Fruit fly (Drosophila melanogaster) whole organism, embryonic: ENCODE measurements around the gene brat.
A peak's percentile ranks its signal among the peaks of the same experiment; 100 is the strongest.

Experiments used
- Ada2b ChIP-seq: fragments of 200-800 bp; sonication (Bioruptor generic); IDR thresholded peaks from 2 replicates; pipeline ENCODE4 v1.3.6; 2022; ENCODE audit warnings: missing biosample characterization, missing genetic modification characterization
- B-H1 ChIP-seq: fragments of 200-800 bp; sonication (Bioruptor generic); IDR thresholded peaks from 3 replicates; pipeline ENCODE4 v1.3.6; 2022; ENCODE audit warnings: missing biosample characterization, missing genetic modification characterization
- CG13296 ChIP-seq: fragments of 200-800 bp; sonication (Bioruptor generic); optimal IDR thresholded peaks from 3 replicates; lab custom pipeline; 2018; ENCODE audit warnings: missing biosample characterization, mild to moderate bottlenecking, missing genetic modification characterization
- CG13424 ChIP-seq: fragments of 200-800 bp; sonication (Bioruptor generic); optimal IDR thresholded peaks from 2 replicates; lab custom pipeline; 2019; ENCODE audit warnings: missing biosample characterization, mild to moderate bottlenecking, missing genetic modification characterization, moderate library complexity
- CG13775 ChIP-seq: fragments of 200-800 bp; sonication (Bioruptor generic); optimal IDR thresholded peaks from 3 replicates; lab custom pipeline; 2017; ENCODE audit warnings: missing biosample characterization, mild to moderate bottlenecking, missing genetic modification characterization
- CG14667 ChIP-seq: fragments of 200-800 bp; sonication (Bioruptor generic); IDR thresholded peaks from 2 replicates; pipeline ENCODE4 v1.3.6; 2022; ENCODE audit warnings: missing biosample characterization, missing genetic modification characterization
- CG15479 ChIP-seq: fragments of 200-800 bp; sonication (Bioruptor generic); optimal IDR thresholded peaks from 3 replicates; lab custom pipeline; 2019; ENCODE audit warnings: missing biosample characterization, mild to moderate bottlenecking, missing genetic modification characterization, moderate library complexity
- CG15601 ChIP-seq: fragments of 200-800 bp; sonication (Bioruptor generic); optimal IDR thresholded peaks from 3 replicates; lab custom pipeline; 2019; ENCODE audit warnings: missing biosample characterization, mild to moderate bottlenecking, missing genetic modification characterization, moderate library complexity
- CG16815 ChIP-seq: fragments of 200-800 bp; sonication (Bioruptor generic); optimal IDR thresholded peaks from 3 replicates; lab custom pipeline; 2017; ENCODE audit warnings: missing biosample characterization, mild to moderate bottlenecking, missing genetic modification characterization
- CG17385 ChIP-seq: fragments of 200-800 bp; sonication (Bioruptor generic); optimal IDR thresholded peaks from 3 replicates; lab custom pipeline; 2018; ENCODE audit warnings: missing biosample characterization, mild to moderate bottlenecking, missing genetic modification characterization
- CG31224 ChIP-seq: fragments of 200-800 bp; sonication (Bioruptor generic); IDR thresholded peaks from 2 replicates; pipeline ENCODE4 v1.3.6; 2022; ENCODE audit warnings: missing biosample characterization, missing genetic modification characterization
- CG7372 ChIP-seq: fragments of 200-800 bp; sonication (Bioruptor generic); IDR thresholded peaks from 2 replicates; pipeline ENCODE4 v1.3.6; 2022; ENCODE audit warnings: missing biosample characterization, missing genetic modification characterization
- CG7556 ChIP-seq: fragments of 200-800 bp; sonication (Bioruptor generic); optimal IDR thresholded peaks from 2 replicates; lab custom pipeline; 2017; ENCODE audit warnings: missing biosample characterization, mild to moderate bottlenecking, missing genetic modification characterization
- CG7928 ChIP-seq: fragments of 200-800 bp; sonication (Bioruptor generic); optimal IDR thresholded peaks from 2 replicates; lab custom pipeline; 2017; ENCODE audit warnings: missing biosample characterization, mild to moderate bottlenecking, missing genetic modification characterization
- CG8765 ChIP-seq: fragments of 200-800 bp; sonication (Bioruptor generic); IDR thresholded peaks from 2 replicates; pipeline ENCODE4 v1.3.6; 2022; ENCODE audit warnings: missing biosample characterization, missing genetic modification characterization
- CG9215 ChIP-seq: fragments of 200-800 bp; sonication (Bioruptor generic); IDR thresholded peaks from 2 replicates; pipeline ENCODE4 v1.3.6; 2022; ENCODE audit warnings: missing biosample characterization, missing genetic modification characterization
- CHES-1-like ChIP-seq: fragments of 200-800 bp; sonication (Bioruptor generic); optimal IDR thresholded peaks from 2 replicates; lab custom pipeline; 2016; ENCODE audit warnings: missing biosample characterization, missing genetic modification characterization
- D19A ChIP-seq: fragments of 200-800 bp; optimal IDR thresholded peaks from 3 replicates; lab custom pipeline; 2019; ENCODE audit warnings: missing biosample characterization, mild to moderate bottlenecking, missing genetic modification characterization, moderate library complexity
- Doc2 ChIP-seq: fragments of 200-800 bp; sonication (Bioruptor generic); IDR thresholded peaks from 2 replicates; pipeline ENCODE4 v1.3.6; 2022; ENCODE audit warnings: missing biosample characterization, missing genetic modification characterization
- Drgx ChIP-seq: fragments of 200-800 bp; sonication (Bioruptor generic); IDR thresholded peaks from 2 replicates; pipeline ENCODE4 v1.3.6; 2022; ENCODE audit warnings: missing biosample characterization, missing genetic modification characterization
- GATAe ChIP-seq: fragments of 200-800 bp; sonication (Bioruptor generic); conservative IDR thresholded peaks from 2 replicates; pipeline ENCODE4 v1.3.6; 2022; ENCODE audit warnings: missing biosample characterization, missing genetic modification characterization
- H15 ChIP-seq: fragments of 200-800 bp; sonication (Bioruptor generic); IDR thresholded peaks from 3 replicates; pipeline ENCODE4 v1.3.6; 2022; ENCODE audit warnings: missing biosample characterization, missing genetic modification characterization
- H2.0 ChIP-seq: fragments of 200-800 bp; sonication (Bioruptor generic); IDR thresholded peaks from 2 replicates; pipeline ENCODE4 v1.3.6; 2022; ENCODE audit warnings: missing biosample characterization, missing genetic modification characterization
- Oli ChIP-seq: fragments of 200-800 bp; sonication (Bioruptor generic); optimal IDR thresholded peaks from 2 replicates; lab custom pipeline; 2018; ENCODE audit warnings: missing biosample characterization, mild to moderate bottlenecking, missing genetic modification characterization, moderate library complexity
- Ravus ChIP-seq: fragments of 200-800 bp; sonication (Bioruptor generic); IDR thresholded peaks from 2 replicates; pipeline ENCODE4 v1.3.6; 2022; ENCODE audit warnings: missing biosample characterization, missing genetic modification characterization
- Sry-β ChIP-seq: fragments of 200-800 bp; sonication (Bioruptor generic); optimal IDR thresholded peaks from 2 replicates; lab custom pipeline; 2018; ENCODE audit warnings: missing biosample characterization, mild to moderate bottlenecking, missing genetic modification characterization, moderate library complexity
- cg ChIP-seq: fragments of 200-800 bp; sonication (Bioruptor generic); optimal IDR thresholded peaks from 3 replicates; lab custom pipeline; 2019; ENCODE audit warnings: missing biosample characterization, mild to moderate bottlenecking, missing genetic modification characterization, moderate library complexity
- da ChIP-seq: fragments of 200-800 bp; sonication (Bioruptor generic); optimal IDR thresholded peaks from 2 replicates; lab custom pipeline; 2016; ENCODE audit warnings: missing biosample characterization, missing genetic modification characterization
- en ChIP-seq: fragments of 200-800 bp; sonication (Bioruptor generic); optimal IDR thresholded peaks from 2 replicates; lab custom pipeline; 2016; ENCODE audit warnings: missing biosample characterization, missing genetic modification characterization
- eyg ChIP-seq: fragments of 200-800 bp; sonication (Bioruptor generic); optimal IDR thresholded peaks from 3 replicates; lab custom pipeline; 2016; ENCODE audit warnings: missing biosample characterization, missing genetic modification characterization
- hkb ChIP-seq, 2 experiments: fragments of 200-800 bp in 1 of 2; fragments of >200 bp in 1 of 2; sonication (Bioruptor generic) in 1 of 2; IDR thresholded peaks in 1 of 2; optimal IDR thresholded peaks in 1 of 2; 2 replicates each; pipeline versions ENCODE4 v1.3.6 to Lab custom; 2017 to 2022; ENCODE audit warnings: missing biosample characterization in 1 of 2, missing genetic modification characterization in 1 of 2
- jigr1 ChIP-seq: fragments of 200-800 bp; sonication (Bioruptor generic); IDR thresholded peaks from 3 replicates; pipeline ENCODE4 v1.3.6; 2022; ENCODE audit warnings: missing biosample characterization, missing genetic modification characterization
- kah ChIP-seq: fragments of 200-800 bp; sonication (Bioruptor generic); optimal IDR thresholded peaks from 2 replicates; lab custom pipeline; 2018; ENCODE audit warnings: missing biosample characterization, mild to moderate bottlenecking, missing genetic modification characterization
- lmd ChIP-seq: fragments of 200-800 bp; sonication (Bioruptor generic); IDR thresholded peaks from 2 replicates; pipeline ENCODE4 v1.3.6; 2022; ENCODE audit warnings: missing biosample characterization, missing genetic modification characterization
- pb ChIP-seq: fragments of 200-800 bp; sonication (Bioruptor generic); optimal IDR thresholded peaks from 3 replicates; lab custom pipeline; 2016; ENCODE audit warnings: missing biosample characterization, missing genetic modification characterization
- pnt ChIP-seq: fragments of 200-800 bp; sonication (Bioruptor generic); optimal IDR thresholded peaks from 3 replicates; lab custom pipeline; 2016; ENCODE audit warnings: missing biosample characterization, missing genetic modification characterization
- ranshi ChIP-seq: fragments of 200-800 bp; sonication (Bioruptor generic); IDR thresholded peaks from 2 replicates; pipeline ENCODE4 v1.3.6; 2022; ENCODE audit warnings: missing biosample characterization, missing genetic modification characterization
- rib ChIP-seq: fragments of 200-800 bp; sonication (Bioruptor generic); IDR thresholded peaks from 2 replicates; pipeline ENCODE4 v1.3.6; 2022; ENCODE audit warnings: missing biosample characterization, missing genetic modification characterization
- run ChIP-seq: fragments of 200-800 bp; sonication (Bioruptor generic); optimal IDR thresholded peaks from 3 replicates; lab custom pipeline; 2018; ENCODE audit warnings: missing biosample characterization, mild to moderate bottlenecking, missing genetic modification characterization
- salm ChIP-seq: fragments of 200-800 bp; sonication (Bioruptor generic); optimal IDR thresholded peaks from 2 replicates; lab custom pipeline; 2018; ENCODE audit warnings: missing biosample characterization, mild to moderate bottlenecking, missing genetic modification characterization
- sima ChIP-seq: fragments of 200-800 bp; sonication (Bioruptor generic); optimal IDR thresholded peaks from 2 replicates; lab custom pipeline; 2016; ENCODE audit warnings: missing biosample characterization, missing genetic modification characterization
- sqz ChIP-seq: fragments of 200-800 bp; sonication (Bioruptor generic); optimal IDR thresholded peaks from 3 replicates; lab custom pipeline; 2018; ENCODE audit warnings: missing biosample characterization, mild to moderate bottlenecking, missing genetic modification characterization
- tap ChIP-seq: fragments of 200-800 bp; optimal IDR thresholded peaks from 3 replicates; lab custom pipeline; 2019; ENCODE audit warnings: missing biosample characterization, mild to moderate bottlenecking, missing genetic modification characterization, moderate library complexity
- twi ChIP-seq: fragments of 200-800 bp; optimal IDR thresholded peaks from 2 replicates; lab custom pipeline; 2019; ENCODE audit warnings: missing biosample characterization, mild to moderate bottlenecking, missing genetic modification characterization, moderate library complexity
- tx ChIP-seq: fragments of 200-800 bp; sonication (Bioruptor generic); optimal IDR thresholded peaks from 2 replicates; lab custom pipeline; 2016; ENCODE audit warnings: missing biosample characterization, missing genetic modification characterization
- unc-4 ChIP-seq: fragments of 200-800 bp; sonication (Bioruptor generic); IDR thresholded peaks from 2 replicates; pipeline ENCODE4 v1.3.6; 2022; ENCODE audit warnings: missing biosample characterization, missing genetic modification characterization; ENCODE audit not compliant: partially characterized antibody
- usp ChIP-seq: fragments of >200 bp; optimal IDR thresholded peaks from 2 replicates; lab custom pipeline; 2017; ENCODE audit warnings: missing biosample characterization, missing genetic modification characterization
- zen ChIP-seq: fragments of 200-800 bp; sonication (Bioruptor generic); optimal IDR thresholded peaks from 3 replicates; lab custom pipeline; 2018; ENCODE audit warnings: missing biosample characterization, mild to moderate bottlenecking, missing genetic modification characterization, moderate library complexity
- zfh2 ChIP-seq: fragments of 200-800 bp; sonication (Bioruptor generic); optimal IDR thresholded peaks from 2 replicates; lab custom pipeline; 2016; ENCODE audit warnings: missing biosample characterization, missing genetic modification characterization

brat gene

DNA sequence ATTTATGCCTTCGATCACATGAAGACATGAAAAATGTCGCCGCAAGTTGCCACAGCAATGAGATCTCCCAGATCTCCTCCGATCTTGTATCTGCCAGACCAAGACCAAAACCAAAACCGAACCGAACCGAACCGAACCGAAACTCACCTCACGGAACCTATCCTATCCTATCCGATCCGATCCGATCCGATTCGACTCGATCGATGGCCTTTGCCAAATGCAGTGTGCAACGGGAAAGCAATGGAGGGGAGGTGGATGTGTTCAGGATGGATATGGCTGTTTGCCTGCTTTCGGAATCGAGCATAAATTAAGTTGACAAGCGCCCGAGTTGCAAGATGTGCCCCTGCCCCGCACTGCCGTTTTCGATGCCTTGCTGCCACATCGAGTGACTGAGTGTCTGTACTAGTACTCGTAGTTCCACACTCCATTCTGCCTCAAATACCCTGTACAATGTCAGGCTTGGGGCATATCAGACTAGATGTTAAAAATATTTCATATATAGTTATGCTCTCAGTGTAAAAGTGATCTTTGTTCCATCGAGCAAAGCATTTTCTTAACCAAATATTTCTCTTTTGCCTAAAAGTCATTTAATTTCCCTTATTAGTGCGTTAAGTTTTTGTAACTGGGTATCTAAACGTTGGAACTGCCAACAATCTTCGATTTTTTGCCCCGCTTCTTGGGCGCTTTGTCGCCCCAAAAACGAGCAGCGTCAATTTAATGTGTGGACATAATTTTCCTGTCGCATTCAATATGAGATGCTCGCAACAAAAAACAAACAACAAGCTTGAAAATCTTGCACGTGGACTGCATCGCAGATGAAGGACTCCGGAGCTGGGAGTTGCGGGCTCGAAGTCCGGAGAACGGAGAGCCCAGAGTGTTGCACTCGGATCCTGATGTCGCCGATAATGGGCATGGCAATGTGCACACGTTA is 92.6 kb downstream of the brat start:
- TF ChIP-seq da (GFP tag; lab: Kevin White, UChicago) (no peak), sqz (GFP tag; lab: Kevin White, UChicago) (peak; percentile 58), CG13296 (GFP tag; lab: Kevin White, UChicago) (no peak), Drgx (GFP tag; lab: Robert Waterston, UW) (peak; percentile 92), GATAe (GFP tag; lab: Robert Waterston, UW) (no peak), CG13775 (GFP tag; lab: Kevin White, UChicago) (peak; percentile 82), Doc2 (no peak), hkb (optimal IDR thresholded peaks at IDR 0.05; lab: Kevin White, UChicago) (no peak), hkb (GFP tag; IDR thresholded peaks at IDR 0.05; lab: Robert Waterston, UW) (peak; percentile 73), B-H1 (peak; percentile 47), CG7556 (GFP tag; lab: Kevin White, UChicago) (peak; percentile 74), H15 (peak; percentile 71; the same call in 1 of the 3 replicates), en (peak; percentile 77), Oli (tag; lab: Kevin White, UChicago) (peak; percentile 84), CG7928 (GFP tag; lab: Kevin White, UChicago) (no peak), unc-4 (GFP tag; lab: Robert Waterston, UW) (no peak), salm (tag; lab: Kevin White, UChicago) (peak; percentile 54), Ada2b (GFP tag; lab: Robert Waterston, UW) (peak; percentile 60), CG15479 (GFP tag; lab: Kevin White, UChicago) (no peak), zfh2 (GFP tag; lab: Kevin White, UChicago) (no peak), ranshi (peak; percentile 55; the same call in 1 of the 2 replicates), twi (tag; lab: Kevin White, UChicago) (peak; percentile 67), pnt (GFP tag; lab: Kevin White, UChicago) (peak; percentile 87), CG13424 (tag; lab: Kevin White, UChicago) (peak; percentile 75), lmd (peak; percentile 82), CG16815 (peak; percentile 84), tx (GFP tag; lab: Kevin White, UChicago) (peak; percentile 61), CG14667 (peak; percentile 71), usp (GFP tag; lab: Kevin White, UChicago) (no peak), rib (GFP tag; lab: Robert Waterston, UW) (no peak), cg (GFP tag; lab: Kevin White, UChicago) (no peak), zen (peak; percentile 74), CHES-1-like (GFP tag; lab: Kevin White, UChicago) (peak; percentile 25), D19A (tag; lab: Kevin White, UChicago) (peak; percentile 86), CG15601 (peak; percentile 81), CG9215 (GFP tag; lab: Robert Waterston, UW) (peak; percentile 43; the same call in 1 of the 2 replicates), eyg (no peak), H2.0 (GFP tag; lab: Robert Waterston, UW) (peak; percentile 70), CG8765 (peak; percentile 69; the same call in 1 of the 2 replicates), Sry-β (GFP tag; lab: Kevin White, UChicago) (no peak), CG31224 (GFP tag; lab: Robert Waterston, UW) (no peak), sima (GFP tag; lab: Kevin White, UChicago) (peak; percentile 11), Ravus (GFP tag; lab: Robert Waterston, UW) (peak; percentile 15; the same call in 1 of the 2 replicates), pb (GFP tag; lab: Kevin White, UChicago) (peak; percentile 51), kah (GFP tag; lab: Kevin White, UChicago) (no peak), run (peak; percentile 23), jigr1 (peak; percentile 73; the same call in 2 of the 3 replicates), tap (peak; percentile 58), CG7372 (GFP tag; lab: Robert Waterston, UW) (no peak), CG17385 (GFP tag; lab: Kevin White, UChicago) (peak; percentile 58)
